Fruit fly (Drosophila melanogaster): ENCODE measurements around the gene CG9981.

CG9981 gene

DNA sequence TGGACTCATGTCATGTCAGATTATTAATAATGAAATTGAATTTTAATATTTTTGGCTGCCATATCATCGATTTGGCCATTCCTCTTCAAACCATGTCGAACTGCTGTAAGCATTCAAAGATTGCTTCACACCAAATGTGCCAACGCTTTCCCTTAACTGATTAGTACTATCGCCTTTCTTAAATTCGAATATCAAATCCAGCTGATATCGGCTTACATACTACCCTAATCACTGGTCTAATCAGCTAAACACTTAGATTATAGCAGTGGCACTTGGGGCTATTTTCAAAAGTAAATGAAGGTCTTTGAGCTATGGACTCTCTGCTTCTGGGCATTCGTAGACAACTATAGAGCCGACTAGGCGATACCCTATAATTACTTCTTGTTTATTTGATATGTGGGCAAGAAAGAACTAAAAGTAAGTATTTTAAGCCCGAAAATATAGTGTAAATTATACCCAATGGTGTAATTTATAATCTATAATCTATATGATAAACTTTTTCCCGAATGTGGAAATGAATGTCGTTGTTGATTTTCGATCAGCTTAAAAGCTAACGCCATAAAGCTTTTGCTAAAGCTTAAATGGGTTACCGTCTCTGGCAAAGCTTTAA lies 1.0 kb downstream of the CG9981 start (continued):
- TF ChIP-seq danr (GFP tag; IDR thresholded peaks at IDR 0.05) (peak; percentile 58), CG12071 (GFP tag; optimal IDR thresholded peaks at IDR 0.05) (peak; percentile 77), Trl (optimal IDR thresholded peaks at IDR 0.05) (no peak), Trl (GFP tag; optimal IDR thresholded peaks at IDR 0.05) (peak; percentile 51), CG15011 (GFP tag; optimal IDR thresholded peaks at IDR 0.05) (peak; percentile 68), en (GFP tag; optimal IDR thresholded peaks at IDR 0.05) (peak; percentile 15), bab2 (GFP tag; optimal IDR thresholded peaks at IDR 0.05) (peak; percentile 58), CG1832 (GFP tag; optimal IDR thresholded peaks at IDR 0.05) (no peak), CG17328 (GFP tag; IDR thresholded peaks at IDR 0.05) (peak; percentile 71), CG10979 (tag; optimal IDR thresholded peaks at IDR 0.05) (peak; percentile 59), H15 (GFP tag; IDR thresholded peaks at IDR 0.05) (peak; percentile 65), luna (GFP tag; optimal IDR thresholded peaks at IDR 0.05) (no peak), Ada2b (GFP tag; IDR thresholded peaks at IDR 0.05) (peak; percentile 85), ATbp (GFP tag; optimal IDR thresholded peaks at IDR 0.05) (peak; percentile 75), ftz-f1 (GFP tag; optimal IDR thresholded peaks at IDR 0.05) (peak; percentile 38), CG3407 (GFP tag; optimal IDR thresholded peaks at IDR 0.05) (peak; percentile 38), CG7372 (GFP tag; IDR thresholded peaks at IDR 0.05) (0 out of 2 replicates have a peak, but pooled peaks have one; percentile 26), sr (GFP tag; IDR thresholded peaks at IDR 0.05) (peak; percentile 38; the same call in 1 of the 3 replicates), NfI (GFP tag; optimal IDR thresholded peaks at IDR 0.05) (peak; percentile 71), Ravus (GFP tag; IDR thresholded peaks at IDR 0.05) (peak; percentile 42; the same call in 1 of the 2 replicates), zfh1 (GFP tag; IDR thresholded peaks at IDR 0.05) (peak; percentile 28; the same call in 2 of the 3 replicates), slp2 (GFP tag; optimal IDR thresholded peaks at IDR 0.05) (peak; percentile 23), gcm (GFP tag; optimal IDR thresholded peaks at IDR 0.05) (no peak), ems (GFP tag; optimal IDR thresholded peaks at IDR 0.05) (peak; percentile 62), CG34224 (GFP tag; IDR thresholded peaks at IDR 0.05; ENCODE audit: partially characterized antibody) (no peak), CG11723 (GFP tag; optimal IDR thresholded peaks at IDR 0.05) (peak; percentile 6), CG11696 (GFP tag; IDR thresholded peaks at IDR 0.05) (0 out of 2 replicates have a peak, but pooled peaks have one; percentile 33), CG10654 (GFP tag; optimal IDR thresholded peaks at IDR 0.05) (peak; percentile 60), vfl (GFP tag; optimal IDR thresholded peaks at IDR 0.05) (peak; percentile 65), oc (tag; optimal IDR thresholded peaks at IDR 0.05) (peak; percentile 74), CG18599 (GFP tag; optimal IDR thresholded peaks at IDR 0.05) (peak; percentile 84), CG12104 (GFP tag; optimal IDR thresholded peaks at IDR 0.05) (peak; percentile 63), ken (GFP tag; IDR thresholded peaks at IDR 0.05) (0 out of 3 replicates have a peak, but pooled peaks have one; percentile 37), chm (GFP tag; IDR thresholded peaks at IDR 0.05) (peak; percentile 65; the same call in 1 of the 2 replicates), pum (GFP tag; optimal IDR thresholded peaks at IDR 0.05) (peak; percentile 36), CG11456 (GFP tag; IDR thresholded peaks at IDR 0.05) (peak; percentile 76), hb (GFP tag; IDR thresholded peaks at IDR 0.05; ENCODE audit: partially characterized antibody) (no peak), so (GFP tag; IDR thresholded peaks at IDR 0.05) (peak; percentile 85), CG12391 (tag; optimal IDR thresholded peaks at IDR 0.05) (peak; percentile 84), CG10462 (GFP tag; optimal IDR thresholded peaks at IDR 0.05) (peak; percentile 43), sisA (GFP tag; IDR thresholded peaks at IDR 0.05) (peak; percentile 58), phol (tag; optimal IDR thresholded peaks at IDR 0.05) (peak; percentile 74), Adf1 (GFP tag; IDR thresholded peaks at IDR 0.05) (peak; percentile 50), CG10431 (GFP tag; optimal IDR thresholded peaks at IDR 0.05) (no peak), CG16863 (GFP tag; optimal IDR thresholded peaks at IDR 0.05) (peak; percentile 28), CG6854 (GFP tag; optimal IDR thresholded peaks at IDR 0.05) (peak; percentile 81), hbn (GFP tag; IDR thresholded peaks at IDR 0.05; ENCODE audit: partially characterized antibody) (no peak), CG9727 (GFP tag; optimal IDR thresholded peaks at IDR 0.05) (peak; percentile 75), slbo (GFP tag; IDR thresholded peaks at IDR 0.05) (peak; percentile 85), Neu2 (GFP tag; optimal IDR thresholded peaks at IDR 0.05; ENCODE audit: borderline replicate concordance) (no peak)
